Fruit fly (Drosophila melanogaster): ENCODE measurements around the gene CG31055.

Gene CG31055

dm6 chr3R:27636010-27636584 is 51.8 kb downstream of the CG31055 start, which contains the start of the genes CG5611 and Mtl (continued):
- TF ChIP-seq Hr51 (GFP tag; optimal IDR thresholded peaks at IDR 0.05) (peak; percentile 98 to 100), sna (GFP tag; IDR thresholded peaks at IDR 0.05; ENCODE audit: partially characterized antibody) (no peak), CG9797 (GFP tag; optimal IDR thresholded peaks at IDR 0.05) (peak; percentile 60), CG15514 (GFP tag; optimal IDR thresholded peaks at IDR 0.05) (peak; percentile 95), CG9215 (GFP tag; IDR thresholded peaks at IDR 0.05) (peak; percentile 99), Blimp-1 (GFP tag; optimal IDR thresholded peaks at IDR 0.05) (peak; percentile 99), B-H2 (GFP tag; optimal IDR thresholded peaks at IDR 0.05) (peak; percentile 100), rib (GFP tag; IDR thresholded peaks at IDR 0.05) (peak; percentile 100), CG4854 (GFP tag; optimal IDR thresholded peaks at IDR 0.05) (peak; percentile 99), CkIIα-i1 (GFP tag; IDR thresholded peaks at IDR 0.05) (peak; percentile 99), Hr39 (optimal IDR thresholded peaks at IDR 0.05) (no peak), CG9609 (GFP tag; optimal IDR thresholded peaks at IDR 0.05) (peak; percentile 97), CG3838 (GFP tag; optimal IDR thresholded peaks at IDR 0.05) (peak; percentile 97), odd (GFP tag; optimal IDR thresholded peaks at IDR 0.05) (peak; percentile 99), CG4617 (GFP tag; optimal IDR thresholded peaks at IDR 0.05; ENCODE audit: borderline replicate concordance) (peak; percentile 100), CG31365 (tag; optimal IDR thresholded peaks at IDR 0.05) (peak; percentile 94), Side (GFP tag; optimal IDR thresholded peaks at IDR 0.05) (peak; percentile 94), repo (GFP tag; optimal IDR thresholded peaks at IDR 0.05) (peak; percentile 96), CG10147 (GFP tag; optimal IDR thresholded peaks at IDR 0.05) (peak; percentile 99), tup (GFP tag; optimal IDR thresholded peaks at IDR 0.05) (peak; percentile 98), cas (GFP tag; IDR thresholded peaks at IDR 0.05) (peak; percentile 100), E2f1 (GFP tag; IDR thresholded peaks at IDR 0.05) (peak; percentile 100), mirr (GFP tag; optimal IDR thresholded peaks at IDR 0.05) (peak; percentile 99), oc (tag; optimal IDR thresholded peaks at IDR 0.05) (peak; percentile 100), jing (GFP tag; optimal IDR thresholded peaks at IDR 0.05) (peak; percentile 99), CG3281 (GFP tag; optimal IDR thresholded peaks at IDR 0.05) (peak; percentile 99), en (GFP tag; optimal IDR thresholded peaks at IDR 0.05) (peak; percentile 93), MBD-R2 (GFP tag; IDR thresholded peaks at IDR 0.05) (peak; percentile 100), HmgZ (tag; optimal IDR thresholded peaks at IDR 0.05) (peak; percentile 100), ERR (GFP tag; optimal IDR thresholded peaks at IDR 0.05) (peak; percentile 94), Sox102F (GFP tag; optimal IDR thresholded peaks at IDR 0.05) (peak; percentile 100), CG6813 (GFP tag; optimal IDR thresholded peaks at IDR 0.05) (peak; percentile 99), ab (GFP tag; optimal IDR thresholded peaks at IDR 0.05) (peak; percentile 98), CG4360 (GFP tag; IDR thresholded peaks at IDR 0.05) (peak; percentile 94), CG8924 (tag; optimal IDR thresholded peaks at IDR 0.05) (peak; percentile 100), CG4820 (GFP tag; optimal IDR thresholded peaks at IDR 0.05) (peak; percentile 99), Atf6 (GFP tag; IDR thresholded peaks at IDR 0.05) (peak; percentile 100), chinmo (GFP tag; IDR thresholded peaks at IDR 0.05; ENCODE audit: partially characterized antibody) (no peak), Atf-2 (GFP tag; optimal IDR thresholded peaks at IDR 0.05) (peak; percentile 96), sc (optimal IDR thresholded peaks at IDR 0.05) (no peak), sc (GFP tag; optimal IDR thresholded peaks at IDR 0.05) (peak; percentile 99), Bteb2 (GFP tag; optimal IDR thresholded peaks at IDR 0.05) (peak; percentile 99), CG12659 (GFP tag; optimal IDR thresholded peaks at IDR 0.05) (peak; percentile 100), CG10979 (tag; optimal IDR thresholded peaks at IDR 0.05) (peak; percentile 100), CG3065 (GFP tag; optimal IDR thresholded peaks at IDR 0.05) (peak; percentile 99), Jarid2 (GFP tag; optimal IDR thresholded peaks at IDR 0.05) (peak; percentile 96), Nf-YB (GFP tag; optimal IDR thresholded peaks at IDR 0.05) (peak; percentile 92), CG17385 (GFP tag; optimal IDR thresholded peaks at IDR 0.05) (peak; percentile 99), Fer1 (GFP tag; optimal IDR thresholded peaks at IDR 0.05) (peak; percentile 99), CG16815 (GFP tag; optimal IDR thresholded peaks at IDR 0.05) (peak; percentile 100)
